Fruit fly (Drosophila melanogaster) whole organism, embryonic: ENCODE data around the gene Smvt.
A peak's percentile ranks its signal among the peaks of the same experiment; 100 is the strongest.

Experiments
- Abd-B ChIP-seq: fragments of 200-800 bp; sonication (Bioruptor generic); optimal IDR thresholded peaks from 2 replicates; lab custom pipeline; 2018; ENCODE audit warnings: missing biosample characterization, mild to moderate bottlenecking, missing genetic modification characterization, moderate library complexity
- BEAF-32 ChIP-seq: fragments of 200-800 bp; sonication (Bioruptor generic); optimal IDR thresholded peaks from 3 replicates; lab custom pipeline; 2017; ENCODE audit warnings: missing biosample characterization, missing genetic modification characterization, mild to moderate bottlenecking, moderate library complexity, missing genetic modification reagents
- CG10267 ChIP-seq: fragments of 200-800 bp; sonication (Bioruptor generic); optimal IDR thresholded peaks from 2 replicates; lab custom pipeline; 2018; ENCODE audit warnings: missing biosample characterization, mild to moderate bottlenecking, missing genetic modification characterization, moderate library complexity
- CG11504 ChIP-seq: fragments of 200-800 bp; sonication (Bioruptor generic); optimal IDR thresholded peaks from 3 replicates; lab custom pipeline; 2019; ENCODE audit warnings: missing biosample characterization, mild to moderate bottlenecking, missing genetic modification characterization, moderate library complexity
- CG13123 ChIP-seq: fragments of 200-800 bp; sonication (Bioruptor generic); optimal IDR thresholded peaks from 2 replicates; lab custom pipeline; 2016; ENCODE audit warnings: missing biosample characterization, missing genetic modification characterization
- CG14965 ChIP-seq: fragments of 200-800 bp; sonication (Bioruptor generic); optimal IDR thresholded peaks from 2 replicates; lab custom pipeline; 2016; ENCODE audit warnings: missing biosample characterization, missing genetic modification characterization, borderline replicate concordance
- CG1603 ChIP-seq: fragments of 200-800 bp; sonication (Bioruptor generic); optimal IDR thresholded peaks from 2 replicates; lab custom pipeline; 2019; ENCODE audit warnings: missing biosample characterization, mild to moderate bottlenecking, missing genetic modification characterization, moderate library complexity
- CG16863 ChIP-seq: fragments of 200-800 bp; sonication (Bioruptor generic); optimal IDR thresholded peaks from 3 replicates; lab custom pipeline; 2016; ENCODE audit warnings: missing biosample characterization, missing genetic modification characterization
- CG17186 ChIP-seq: fragments of 200-800 bp; sonication (Bioruptor generic); optimal IDR thresholded peaks from 3 replicates; lab custom pipeline; 2017; ENCODE audit warnings: missing biosample characterization, missing genetic modification reagents, missing genetic modification characterization
- CG18011 ChIP-seq: fragments of 200-800 bp; sonication (Bioruptor generic); optimal IDR thresholded peaks from 2 replicates; lab custom pipeline; 2017; ENCODE audit warnings: missing biosample characterization, missing genetic modification characterization, mild to moderate bottlenecking, moderate library complexity, missing genotype
- CG34224 ChIP-seq: fragments of 200-800 bp; sonication (Bioruptor generic); IDR thresholded peaks from 3 replicates; pipeline ENCODE4 v1.3.6; 2022; ENCODE audit warnings: missing biosample characterization, missing genetic modification characterization; ENCODE audit not compliant: partially characterized antibody
- CG5953 ChIP-seq: fragments of 200-800 bp; sonication (Bioruptor generic); IDR thresholded peaks from 2 replicates; pipeline ENCODE4 v1.3.6; 2022; ENCODE audit warnings: missing biosample characterization, missing genetic modification characterization
- CG6272 ChIP-seq: fragments of 200-800 bp; sonication (Bioruptor generic); IDR thresholded peaks from 2 replicates; pipeline ENCODE4 v1.3.6; 2022; ENCODE audit warnings: missing biosample characterization, missing genetic modification characterization
- CG9932 ChIP-seq: fragments of 200-800 bp; sonication (Bioruptor generic); IDR thresholded peaks from 2 replicates; pipeline ENCODE4 v1.3.6; 2022; ENCODE audit warnings: missing biosample characterization, missing genetic modification characterization
- CHES-1-like ChIP-seq: fragments of 200-800 bp; sonication (Bioruptor generic); optimal IDR thresholded peaks from 2 replicates; lab custom pipeline; 2016; ENCODE audit warnings: missing biosample characterization, missing genetic modification characterization
- Chrac-16 ChIP-seq: fragments of 200-800 bp; sonication (Bioruptor generic); optimal IDR thresholded peaks from 3 replicates; lab custom pipeline; 2016; ENCODE audit warnings: missing biosample characterization, missing genetic modification characterization
- CoRest ChIP-seq: fragments of 200-800 bp; sonication (Bioruptor generic); optimal IDR thresholded peaks from 3 replicates; lab custom pipeline; 2018; ENCODE audit warnings: missing biosample characterization, mild to moderate bottlenecking, missing genetic modification characterization, moderate library complexity
- Deaf1 ChIP-seq: fragments of 200-800 bp; optimal IDR thresholded peaks from 3 replicates; lab custom pipeline; 2019; ENCODE audit warnings: missing biosample characterization, mild to moderate bottlenecking, missing genetic modification characterization, moderate library complexity
- Dll ChIP-seq: fragments of 200-800 bp; sonication (Bioruptor generic); IDR thresholded peaks from 4 replicates; pipeline ENCODE4 v1.3.6; 2022; ENCODE audit warnings: missing biosample characterization, missing genetic modification characterization; ENCODE audit not compliant: partially characterized antibody
- Dp ChIP-seq: fragments of 200-800 bp; sonication (Bioruptor generic); optimal IDR thresholded peaks from 2 replicates; lab custom pipeline; 2018; ENCODE audit warnings: missing biosample characterization, mild to moderate bottlenecking, missing genetic modification characterization, moderate library complexity
- E2f2 ChIP-seq: fragments of 200-800 bp; sonication (Bioruptor generic); IDR thresholded peaks from 2 replicates; pipeline ENCODE4 v1.3.6; 2022; ENCODE audit warnings: missing biosample characterization, missing genetic modification characterization
- Elba2 ChIP-seq: fragments of 200-800 bp; sonication (Bioruptor generic); optimal IDR thresholded peaks from 3 replicates; lab custom pipeline; 2016; ENCODE audit warnings: missing biosample characterization, missing genetic modification characterization
- Ets65A ChIP-seq: fragments of 200-800 bp; sonication (Bioruptor generic); peaks from one replicate; lab custom pipeline; 2016; ENCODE audit warnings: missing biosample characterization, missing genetic modification characterization
- Ets97D ChIP-seq: fragments of 200-800 bp; sonication (Bioruptor generic); optimal IDR thresholded peaks from 3 replicates; lab custom pipeline; 2016; ENCODE audit warnings: missing biosample characterization, missing genetic modification characterization
- HLH4C ChIP-seq: fragments of 200-800 bp; sonication (Bioruptor generic); IDR thresholded peaks from 3 replicates; pipeline ENCODE4 v1.3.6; 2022; ENCODE audit warnings: missing biosample characterization, missing genetic modification characterization; ENCODE audit not compliant: partially characterized antibody
- Max ChIP-seq: fragments of 200-800 bp; sonication (Bioruptor generic); optimal IDR thresholded peaks from 2 replicates; lab custom pipeline; 2016; ENCODE audit warnings: missing biosample characterization, mild to moderate bottlenecking, missing genetic modification characterization
- Med ChIP-seq: fragments of 200-800 bp; sonication (Bioruptor generic); peaks from one replicate; lab custom pipeline; 2016; ENCODE audit warnings: missing biosample characterization, missing genetic modification characterization, mild to moderate bottlenecking, inconsistent platforms, moderate library complexity
- Myb ChIP-seq: fragments of 200-800 bp; sonication (Bioruptor generic); optimal IDR thresholded peaks from 2 replicates; lab custom pipeline; 2016; ENCODE audit warnings: missing biosample characterization, missing genetic modification characterization
- Oaz ChIP-seq: fragments of 200-800 bp; sonication (Bioruptor generic); IDR thresholded peaks from 2 replicates; pipeline ENCODE4 v1.3.6; 2022; ENCODE audit warnings: missing biosample characterization, missing genetic modification characterization
- Scr ChIP-seq: fragments of 200-800 bp; sonication (Bioruptor generic); IDR thresholded peaks from 2 replicates; pipeline ENCODE4 v1.3.6; 2022; ENCODE audit warnings: missing biosample characterization, missing genetic modification characterization; ENCODE audit not compliant: partially characterized antibody
- Sin3A ChIP-seq: fragments of >200 bp; optimal IDR thresholded peaks from 2 replicates; lab custom pipeline; 2018
- Sry-δ ChIP-seq: fragments of 200-800 bp; sonication (Bioruptor generic); optimal IDR thresholded peaks from 2 replicates; lab custom pipeline; 2016; ENCODE audit warnings: missing biosample characterization, missing genetic modification characterization
- chinmo ChIP-seq: fragments of 200-800 bp; sonication (Bioruptor generic); IDR thresholded peaks from 4 replicates; pipeline ENCODE4 v1.3.6; 2022; ENCODE audit warnings: missing biosample characterization, missing genetic modification characterization; ENCODE audit not compliant: partially characterized antibody
- chm ChIP-seq: fragments of 200-800 bp; sonication (Bioruptor generic); IDR thresholded peaks from 2 replicates; pipeline ENCODE4 v1.3.6; 2022; ENCODE audit warnings: missing biosample characterization, missing genetic modification characterization
- crp ChIP-seq, 2 experiments: fragments of 200-800 bp; sonication (Bioruptor generic); optimal IDR thresholded peaks; 2 replicates in 1 of 2; 3 replicates in 1 of 2; lab custom pipeline; 2017; ENCODE audit warnings: missing biosample characterization in 2 of 2, missing genetic modification characterization in 2 of 2, mild to moderate bottlenecking in 1 of 2, moderate library complexity in 1 of 2
- cwo ChIP-seq: fragments of 200-800 bp; sonication (Bioruptor generic); optimal IDR thresholded peaks from 3 replicates; lab custom pipeline; 2017; ENCODE audit warnings: missing biosample characterization, missing genetic modification characterization, mild to moderate bottlenecking, moderate library complexity, missing genetic modification reagents
- dm ChIP-seq: fragments of 200-800 bp; sonication (Bioruptor generic); optimal IDR thresholded peaks from 3 replicates; lab custom pipeline; 2016; ENCODE audit warnings: missing biosample characterization, missing genetic modification characterization
- dysf ChIP-seq: fragments of 200-800 bp; sonication (Bioruptor generic); IDR thresholded peaks from 3 replicates; pipeline ENCODE4 v1.3.6; 2022; ENCODE audit warnings: missing biosample characterization, missing genetic modification characterization
- eyg ChIP-seq: fragments of 200-800 bp; sonication (Bioruptor generic); optimal IDR thresholded peaks from 3 replicates; lab custom pipeline; 2016; ENCODE audit warnings: missing biosample characterization, missing genetic modification characterization
- grn ChIP-seq: fragments of 200-800 bp; sonication (Bioruptor generic); optimal IDR thresholded peaks from 3 replicates; lab custom pipeline; 2017; ENCODE audit warnings: missing biosample characterization, missing genetic modification characterization
- klu ChIP-seq: fragments of 200-800 bp; sonication (Bioruptor generic); IDR thresholded peaks from 2 replicates; pipeline ENCODE4 v1.3.6; 2022; ENCODE audit warnings: missing biosample characterization, missing genetic modification characterization
- pfk ChIP-seq: fragments of 200-800 bp; sonication (Bioruptor generic); optimal IDR thresholded peaks from 2 replicates; lab custom pipeline; 2018; ENCODE audit warnings: missing biosample characterization, mild to moderate bottlenecking, missing genetic modification characterization, moderate library complexity
- pros ChIP-seq: fragments of 200-800 bp; sonication (Bioruptor generic); optimal IDR thresholded peaks from 3 replicates; lab custom pipeline; 2019; ENCODE audit warnings: missing biosample characterization, mild to moderate bottlenecking, missing genetic modification characterization, moderate library complexity
- pzg ChIP-seq: fragments of 200-800 bp; sonication (Bioruptor generic); optimal IDR thresholded peaks from 3 replicates; lab custom pipeline; 2018; ENCODE audit warnings: missing biosample characterization, mild to moderate bottlenecking, missing genetic modification characterization, moderate library complexity
- run ChIP-seq: fragments of 200-800 bp; sonication (Bioruptor generic); optimal IDR thresholded peaks from 3 replicates; lab custom pipeline; 2018; ENCODE audit warnings: missing biosample characterization, mild to moderate bottlenecking, missing genetic modification characterization
- sens ChIP-seq: fragments of 200-800 bp; sonication (Bioruptor generic); peaks from one replicate; lab custom pipeline; 2016; ENCODE audit warnings: missing biosample characterization, missing genetic modification characterization
- sna ChIP-seq: fragments of 200-800 bp; sonication (Bioruptor generic); IDR thresholded peaks from 2 replicates; pipeline ENCODE4 v1.3.6; 2022; ENCODE audit warnings: missing biosample characterization, missing genetic modification characterization; ENCODE audit not compliant: partially characterized antibody
- tna ChIP-seq: fragments of 200-800 bp; sonication (Bioruptor generic); IDR thresholded peaks from 2 replicates; pipeline ENCODE4 v1.3.6; 2022; ENCODE audit warnings: missing biosample characterization, missing genetic modification characterization; ENCODE audit not compliant: partially characterized antibody
- trem ChIP-seq: fragments of 200-800 bp; optimal IDR thresholded peaks from 3 replicates; lab custom pipeline; 2019; ENCODE audit warnings: missing biosample characterization, mild to moderate bottlenecking, missing genetic modification characterization, moderate library complexity
- ttk ChIP-seq: fragments of 200-800 bp; sonication (Bioruptor generic); IDR thresholded peaks from 2 replicates; pipeline ENCODE4 v2.1.2; 2022; ENCODE audit warnings: missing biosample characterization, missing genetic modification characterization

Smvt gene

DNA sequence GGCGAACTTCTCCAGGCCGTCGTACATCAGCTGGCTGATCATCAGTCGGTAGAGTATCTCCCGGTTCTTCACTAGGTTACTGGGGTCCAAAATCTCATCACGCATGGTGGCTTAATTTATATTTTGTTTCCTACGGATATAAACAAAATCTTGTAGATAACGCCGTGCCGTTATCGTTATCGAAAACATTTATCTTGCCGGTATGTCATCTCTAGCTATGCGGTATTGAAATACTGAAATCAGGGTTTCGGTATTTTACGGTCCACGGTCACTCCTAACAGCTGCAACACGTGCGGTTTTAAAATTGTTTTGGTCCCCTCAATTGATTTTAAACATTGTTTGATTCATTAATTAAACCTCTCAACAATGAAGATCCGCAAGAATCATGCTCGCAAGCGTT is 24.6 kb downstream of the Smvt start, which contains the start of the genes CstF50 and CG11563 (continued):
- TF ChIP-seq Sin3A, result peak; percentile 51
- TF ChIP-seq HLH4C (GFP tag; lab: Robert Waterston, UW), result peak; percentile 42; the same call in 2 of the 3 replicates
- peak; percentile 48 for TF ChIP-seq BEAF-32 (GFP tag; lab: Kevin White, UChicago)
- no peak for TF ChIP-seq eyg
- no peak for TF ChIP-seq Deaf1 (tag; lab: Kevin White, UChicago)
- peak; percentile 34 for TF ChIP-seq E2f2
- TF ChIP-seq CG34224, result peak; percentile 49; the same call in 2 of the 3 replicates
- TF ChIP-seq Ets97D (GFP tag; lab: Kevin White, UChicago), result peak; percentile 48
- peak; percentile 92 for TF ChIP-seq dm (GFP tag; lab: Kevin White, UChicago)
- peak; percentile 74 for TF ChIP-seq pzg (GFP tag; lab: Kevin White, UChicago)
- TF ChIP-seq sna, result peak; percentile 56; the same call in 1 of the 2 replicates
- no peak for TF ChIP-seq Myb
- TF ChIP-seq CG10267 (tag; lab: Kevin White, UChicago), result peak; percentile 14
- peak; percentile 91 for TF ChIP-seq cwo (GFP tag; lab: Kevin White, UChicago)
- TF ChIP-seq chinmo (GFP tag; lab: Robert Waterston, UW), result peak; percentile 71; the same call in 2 of the 4 replicates
- TF ChIP-seq CG16863 (GFP tag; lab: Kevin White, UChicago), result no peak
- TF ChIP-seq pfk (GFP tag; lab: Kevin White, UChicago), result no peak
- peak; percentile 48 for TF ChIP-seq sens
- TF ChIP-seq CHES-1-like (GFP tag; lab: Kevin White, UChicago), result peak; percentile 13
- no peak for TF ChIP-seq CG14965
- peak; percentile 46 for TF ChIP-seq Scr
- TF ChIP-seq CG1603, result peak; percentile 49
- peak; percentile 40 for TF ChIP-seq Dp (GFP tag; lab: Kevin White, UChicago)
- no peak for TF ChIP-seq CG9932 (GFP tag; lab: Robert Waterston, UW)
- peak; percentile 6 for TF ChIP-seq grn (GFP tag; lab: Kevin White, UChicago)
- no peak for TF ChIP-seq pros (GFP tag; lab: Kevin White, UChicago)
- TF ChIP-seq Sry-δ (GFP tag; lab: Kevin White, UChicago), result peak; percentile 88
- peak; percentile 72 for TF ChIP-seq Max (GFP tag; lab: Kevin White, UChicago)
- peak; percentile 56 for TF ChIP-seq trem (tag; lab: Kevin White, UChicago)
- peak; percentile 54; the same call in 2 of the 4 replicates for TF ChIP-seq Dll
- TF ChIP-seq crp (GFP tag; optimal IDR thresholded peaks at IDR 0.05; lab: Kevin White, UChicago), result peak in 1 of 2 experiments; percentile 69
- TF ChIP-seq tna (GFP tag; lab: Robert Waterston, UW), result peak; percentile 17; the same call in 1 of the 2 replicates

DNA sequence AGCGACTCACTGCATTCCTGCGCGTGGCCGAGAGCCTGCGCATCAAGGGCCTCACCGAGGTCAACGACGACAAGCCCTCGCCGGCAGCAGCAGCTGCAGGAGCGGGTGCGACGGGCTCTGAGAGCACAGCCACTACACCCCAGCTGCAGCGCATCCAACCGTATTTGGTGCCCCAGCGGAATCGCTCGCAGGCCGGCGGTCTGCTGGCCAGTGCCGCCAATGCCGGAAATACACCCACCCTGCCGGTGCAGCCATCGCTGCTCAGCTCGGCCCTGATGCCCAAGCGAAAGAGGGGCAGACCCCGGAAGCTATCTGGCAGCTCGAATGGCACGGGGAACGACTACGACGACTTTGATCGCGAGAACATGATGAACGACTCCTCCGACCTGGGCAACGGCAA is 33.6 kb downstream of the Smvt start:
- TF ChIP-seq Chrac-16 (GFP tag; lab: Kevin White, UChicago) (no peak), ttk (peak; percentile 41; the same call in 1 of the 2 replicates), Ets65A (GFP tag; lab: Kevin White, UChicago) (peak; percentile 77), Med (GFP tag; lab: Kevin White, UChicago) (peak; percentile 26), dysf (GFP tag; lab: Robert Waterston, UW) (no peak), Elba2 (GFP tag; lab: Kevin White, UChicago) (no peak), run (no peak), chm (peak; percentile 40; the same call in 1 of the 2 replicates), CG17186 (GFP tag; lab: Kevin White, UChicago) (no peak), CG18011 (no peak), CG11504 (no peak), CoRest (tag; lab: Kevin White, UChicago) (no peak), klu (GFP tag; lab: Robert Waterston, UW) (no peak), Oaz (GFP tag; lab: Robert Waterston, UW) (0 out of 2 replicates have a peak, but pooled peaks have one; percentile 26), Abd-B (GFP tag; lab: Kevin White, UChicago) (no peak), CG6272 (GFP tag; lab: Robert Waterston, UW) (peak; percentile 51; the same call in 1 of the 2 replicates), CG13123 (no peak), CG5953 (GFP tag; lab: Robert Waterston, UW) (peak; percentile 41; the same call in 1 of the 2 replicates)
